Worm (Caenorhabditis elegans) whole organism, L1 larva: ENCODE measurements around the gene tor-2.

Experiments used
- C04F5.9 ChIP-seq: sonication (generic microtip); optimal IDR thresholded peaks from 2 replicates; lab custom pipeline; 2016; ENCODE audit warnings: missing genetic modification characterization, missing compliant biosample characterization
- C16A3.4 ChIP-seq: fragments of 150-350 bp; optimal IDR thresholded peaks from 2 replicates; lab custom pipeline; 2014; ENCODE audit warnings: missing biosample characterization, missing genetic modification characterization
- C34B4.2 ChIP-seq: sonication (generic microtip); optimal IDR thresholded peaks from 2 replicates; lab custom pipeline; 2017; ENCODE audit warnings: mild to moderate bottlenecking, missing genetic modification characterization, missing compliant biosample characterization
- F16B12.6 ChIP-seq: fragments of 150-350 bp; optimal IDR thresholded peaks from 2 replicates; lab custom pipeline; 2014; ENCODE audit warnings: missing biosample characterization, missing genetic modification characterization
- blmp-1 ChIP-seq: fragments of 150-350 bp; optimal IDR thresholded peaks from 2 replicates; lab custom pipeline; 2014; ENCODE audit warnings: missing biosample characterization, missing genetic modification characterization
- ceh-82 ChIP-seq, 3 experiments: fragments of 150-350 bp in 1 of 3; sonication (generic microtip) in 2 of 3; optimal IDR thresholded peaks; 2 replicates each; lab custom pipeline; 2014 to 2017; ENCODE audit warnings: missing biosample characterization in 3 of 3, missing genetic modification characterization in 3 of 3
- ces-1 ChIP-seq: fragments of 150-350 bp; optimal IDR thresholded peaks from 2 replicates; lab custom pipeline; 2014; ENCODE audit warnings: missing biosample characterization, missing genetic modification reagents, missing genetic modification characterization
- fkh-4 ChIP-seq: sonication (generic microtip); optimal IDR thresholded peaks from 2 replicates; lab custom pipeline; 2016; ENCODE audit warnings: missing compliant biosample characterization, missing genetic modification characterization, borderline replicate concordance
- fos-1 ChIP-seq: fragments of 150-350 bp; optimal IDR thresholded peaks from 2 replicates; lab custom pipeline; 2014; ENCODE audit warnings: missing biosample characterization, missing genetic modification characterization
- grh-1 ChIP-seq: fragments of 200-800 bp; sonication (Bioruptor generic); IDR thresholded peaks from 2 replicates; pipeline ENCODE4 v1.3.6; 2022; ENCODE audit warnings: missing genetic modification reagents, missing genetic modification characterization, missing compliant biosample characterization
- hpl-2 ChIP-seq: fragments of 150-350 bp; optimal IDR thresholded peaks from 2 replicates; lab custom pipeline; 2014; ENCODE audit warnings: missing biosample characterization, missing genetic modification reagents, missing genetic modification characterization
- isw-1 ChIP-seq: fragments of 200-800 bp; sonication (Bioruptor generic); IDR thresholded peaks from 2 replicates; pipeline ENCODE4 v1.3.6; 2022; ENCODE audit warnings: missing genetic modification characterization, missing compliant biosample characterization
- lin-15B ChIP-seq: fragments of 150-350 bp; sonication (generic microtip); optimal IDR thresholded peaks from 3 replicates; lab custom pipeline; 2014; ENCODE audit warnings: missing biosample characterization, missing genetic modification characterization
- lir-3 ChIP-seq: sonication (generic microtip); optimal IDR thresholded peaks from 2 replicates; lab custom pipeline; 2016; ENCODE audit warnings: mild to moderate bottlenecking, missing genetic modification characterization, moderate library complexity, missing compliant biosample characterization; ENCODE audit not compliant: poor library complexity
- lsy-2 ChIP-seq, 2 experiments: fragments of 150-350 bp; optimal IDR thresholded peaks; 2 replicates each; lab custom pipeline; 2014; ENCODE audit warnings: missing biosample characterization in 2 of 2, missing genetic modification characterization in 2 of 2
- mdl-1 ChIP-seq, 2 experiments: fragments of 150-350 bp; optimal IDR thresholded peaks; 2 replicates each; lab custom pipeline; 2014 to 2017; ENCODE audit warnings: missing biosample characterization in 2 of 2, missing genetic modification characterization in 2 of 2, inconsistent platforms in 1 of 2
- nhr-12 ChIP-seq: sonication (generic microtip); optimal IDR thresholded peaks from 2 replicates; lab custom pipeline; 2017; ENCODE audit warnings: missing biosample characterization, missing genetic modification characterization
- nhr-19 ChIP-seq: fragments of 200-800 bp; sonication (Bioruptor generic); conservative IDR thresholded peaks from 2 replicates; pipeline ENCODE4 v1.3.6; 2022; ENCODE audit warnings: missing genetic modification characterization, missing compliant biosample characterization
- nhr-20 ChIP-seq: sonication (generic microtip); optimal IDR thresholded peaks from 2 replicates; lab custom pipeline; 2016; ENCODE audit warnings: mild to moderate bottlenecking, missing genetic modification characterization, missing compliant biosample characterization
- nhr-237 ChIP-seq: fragments of 150-350 bp; optimal IDR thresholded peaks from 2 replicates; lab custom pipeline; 2014; ENCODE audit warnings: missing biosample characterization, missing genetic modification characterization
- nhr-28 ChIP-seq: fragments of 150-350 bp; optimal IDR thresholded peaks from 2 replicates; lab custom pipeline; 2014; ENCODE audit warnings: missing biosample characterization, missing genetic modification characterization
- nhr-71 ChIP-seq: sonication (generic microtip); optimal IDR thresholded peaks from 2 replicates; lab custom pipeline; 2016; ENCODE audit warnings: mild to moderate bottlenecking, missing genetic modification characterization, moderate library complexity, missing compliant biosample characterization
- nhr-76 ChIP-seq: sonication (generic microtip); optimal IDR thresholded peaks from 2 replicates; lab custom pipeline; 2017; ENCODE audit warnings: missing biosample characterization, missing genetic modification characterization
- nhr-77 ChIP-seq: fragments of 150-350 bp; optimal IDR thresholded peaks from 2 replicates; lab custom pipeline; 2014; ENCODE audit warnings: missing biosample characterization, missing genetic modification characterization
- nhr-84 ChIP-seq: sonication (generic microtip); optimal IDR thresholded peaks from 2 replicates; lab custom pipeline; 2017; ENCODE audit warnings: missing biosample characterization, missing genetic modification characterization
- nhr-85 ChIP-seq: sonication (generic microtip); peaks from one replicate; lab custom pipeline; 2016; ENCODE audit warnings: missing genetic modification characterization, inconsistent platforms, missing compliant biosample characterization
- pag-3 ChIP-seq: sonication (generic microtip); optimal IDR thresholded peaks from 2 replicates; lab custom pipeline; 2017; ENCODE audit warnings: missing genetic modification characterization, mild to moderate bottlenecking, missing compliant biosample characterization, antibody characterized with exemption, borderline replicate concordance; ENCODE audit not compliant: insufficient read depth
- pqm-1 ChIP-seq: sonication (generic microtip); optimal IDR thresholded peaks from 3 replicates; lab custom pipeline; 2017; ENCODE audit warnings: missing biosample characterization, missing genetic modification characterization
- skn-1 ChIP-seq: fragments of 150-350 bp; optimal IDR thresholded peaks from 2 replicates; lab custom pipeline; 2014; ENCODE audit warnings: missing biosample characterization, missing genetic modification characterization
- snpc-4 ChIP-seq: fragments of 150-350 bp; optimal IDR thresholded peaks from 2 replicates; lab custom pipeline; 2014; ENCODE audit warnings: missing biosample characterization, missing genetic modification characterization
- sox-4 ChIP-seq: sonication (generic microtip); optimal IDR thresholded peaks from 2 replicates; lab custom pipeline; 2016; ENCODE audit warnings: missing genetic modification characterization, missing compliant biosample characterization
- sptf-1 ChIP-seq: fragments of 150-350 bp; optimal IDR thresholded peaks from 2 replicates; lab custom pipeline; 2014; ENCODE audit warnings: missing biosample characterization, missing genetic modification characterization
- swsn-7 ChIP-seq: sonication (generic microtip); optimal IDR thresholded peaks from 2 replicates; lab custom pipeline; 2016; ENCODE audit warnings: missing genetic modification characterization, missing compliant biosample characterization
- tbx-2 ChIP-seq: sonication (generic microtip); optimal IDR thresholded peaks from 2 replicates; lab custom pipeline; 2016; ENCODE audit warnings: missing genetic modification characterization, missing compliant biosample characterization
- unc-130 ChIP-seq: fragments of 150-350 bp; optimal IDR thresholded peaks from 2 replicates; lab custom pipeline; 2017; ENCODE audit warnings: missing biosample characterization, missing genetic modification characterization, inconsistent platforms
- unc-30 ChIP-seq: sonication (generic microtip); optimal IDR thresholded peaks from 2 replicates; lab custom pipeline; 2017; ENCODE audit warnings: missing biosample characterization, missing genetic modification characterization
- unc-98 ChIP-seq: fragments of 200-800 bp; sonication (Bioruptor generic); IDR thresholded peaks from 2 replicates; pipeline ENCODE4 v1.3.6; 2022; ENCODE audit warnings: missing genetic modification characterization, missing compliant biosample characterization
- zag-1 ChIP-seq: fragments of 150-350 bp; optimal IDR thresholded peaks from 2 replicates; lab custom pipeline; 2014; ENCODE audit warnings: missing biosample characterization, missing genetic modification characterization
- zip-4 ChIP-seq: fragments of 200-800 bp; sonication (Bioruptor generic); optimal IDR thresholded peaks from 2 replicates; lab custom pipeline; 2018; ENCODE audit warnings: mild to moderate bottlenecking, missing genetic modification characterization, moderate library complexity, missing compliant biosample characterization
- ztf-11 ChIP-seq, 2 experiments: sonication (generic microtip); optimal IDR thresholded peaks; 2 replicates each; lab custom pipeline; 2016 to 2017; ENCODE audit warnings: missing genetic modification characterization in 2 of 2, missing biosample characterization in 1 of 2, missing compliant biosample characterization in 1 of 2

tor-2 gene

DNA sequence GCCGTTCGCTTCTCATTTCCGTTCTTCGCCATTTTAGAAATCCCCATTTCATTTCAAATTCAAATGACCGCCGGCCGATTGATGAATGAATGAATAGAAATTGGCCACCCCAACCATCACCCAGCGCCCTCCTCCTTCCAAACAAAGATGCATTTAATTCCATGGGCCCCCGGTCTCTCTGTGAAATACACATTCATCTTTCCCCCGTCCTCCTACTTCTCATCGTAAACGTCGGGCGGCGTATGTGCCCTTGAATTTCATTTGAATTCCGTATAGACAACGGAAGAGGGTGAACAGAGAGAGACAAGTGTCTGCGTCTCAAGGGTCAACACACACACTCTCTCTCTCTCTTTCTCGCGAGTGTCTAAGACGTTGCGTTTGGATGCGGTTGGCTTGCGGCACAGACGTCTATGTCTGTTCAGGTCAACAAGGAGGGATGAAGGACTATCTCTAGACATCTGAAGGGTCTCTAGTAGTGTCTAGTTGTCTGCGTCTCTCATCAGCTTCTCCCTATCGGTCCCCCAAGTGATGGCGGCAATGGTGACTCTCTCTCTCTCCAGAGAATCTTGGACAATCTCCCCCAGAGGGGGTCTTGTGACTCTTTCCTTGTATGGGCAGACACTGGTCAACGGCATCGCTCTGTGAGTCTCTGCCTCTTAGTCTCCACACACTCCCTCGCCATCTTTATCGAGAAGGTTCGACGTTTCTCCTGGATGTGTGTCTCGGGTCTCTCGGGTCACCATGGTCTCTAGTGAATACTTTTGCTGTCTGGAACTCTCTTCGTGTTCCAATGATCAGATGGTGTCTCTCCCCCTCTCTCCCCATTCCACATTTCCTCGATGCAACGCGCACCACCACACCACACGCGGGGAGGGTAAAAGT is 48.9 kb upstream of the tor-2 start (continued):
- TF ChIP-seq ztf-11 (tag; optimal IDR thresholded peaks at IDR 0.05; lab: Kevin White, UChicago): peak in 1 of 2 experiments; percentile 81
- TF ChIP-seq skn-1 (tag; lab: Kevin White, UChicago): peak; percentile 51
- peak; percentile 74 for TF ChIP-seq sox-4 (tag; lab: Kevin White, UChicago)
- no peak for TF ChIP-seq nhr-237 (tag; lab: Kevin White, UChicago)
- TF ChIP-seq C16A3.4 (tag; lab: Kevin White, UChicago): no peak
- TF ChIP-seq nhr-85 (tag; lab: Kevin White, UChicago): peak; percentile 95
- peak; percentile 96 for TF ChIP-seq nhr-71 (tag; lab: Kevin White, UChicago)
- no peak for TF ChIP-seq nhr-12 (tag; lab: Kevin White, UChicago)
- TF ChIP-seq pag-3: no peak
- TF ChIP-seq nhr-20 (tag; lab: Kevin White, UChicago): peak; percentile 86
- peak; percentile 48 for TF ChIP-seq C34B4.2 (tag; lab: Kevin White, UChicago)
- TF ChIP-seq C04F5.9 (tag; lab: Kevin White, UChicago): no peak
- TF ChIP-seq fos-1 (tag; lab: Kevin White, UChicago): peak; percentile 17
- peak; percentile 26 for TF ChIP-seq zip-4 (GFP tag; lab: Kevin White, UChicago)
- peak; percentile 78 for TF ChIP-seq nhr-19 (GFP tag; lab: Robert Waterston, UW)
- TF ChIP-seq zag-1 (tag; lab: Kevin White, UChicago): peak; percentile 34
- TF ChIP-seq lin-15B (tag; lab: Kevin White, UChicago): peak; percentile 17
- no peak for TF ChIP-seq sptf-1 (tag; lab: Kevin White, UChicago)
- TF ChIP-seq unc-98 (GFP tag; lab: Robert Waterston, UW): no peak
- peak; percentile 60 for TF ChIP-seq unc-30
- TF ChIP-seq nhr-28 (tag; lab: Kevin White, UChicago): no peak
- peak; percentile 59 for TF ChIP-seq isw-1 (GFP tag; lab: Robert Waterston, UW)
- TF ChIP-seq ceh-82 (tag; optimal IDR thresholded peaks at IDR 0.05; lab: Kevin White, UChicago): peak; percentile 44 to 75 (median 72)
- peak; percentile 74 for TF ChIP-seq grh-1 (GFP tag; lab: Robert Waterston, UW)
- peak; percentile 13 to 18 for TF ChIP-seq mdl-1 (tag; optimal IDR thresholded peaks at IDR 0.05; lab: Kevin White, UChicago)
- no peak for TF ChIP-seq ces-1 (GFP tag; lab: Kevin White, UChicago)
- peak; percentile 67 for TF ChIP-seq lir-3
- TF ChIP-seq F16B12.6 (tag; lab: Kevin White, UChicago): no peak
- no peak for TF ChIP-seq nhr-76
- TF ChIP-seq snpc-4 (tag; lab: Kevin White, UChicago): peak; percentile 13
- TF ChIP-seq swsn-7 (tag; lab: Kevin White, UChicago): peak; percentile 86
- peak; percentile 36 for TF ChIP-seq blmp-1 (tag; lab: Kevin White, UChicago)
- TF ChIP-seq nhr-84: no peak
- TF ChIP-seq lsy-2 (tag; optimal IDR thresholded peaks at IDR 0.05; lab: Kevin White, UChicago): peak; percentile 66 to 81

DNA sequence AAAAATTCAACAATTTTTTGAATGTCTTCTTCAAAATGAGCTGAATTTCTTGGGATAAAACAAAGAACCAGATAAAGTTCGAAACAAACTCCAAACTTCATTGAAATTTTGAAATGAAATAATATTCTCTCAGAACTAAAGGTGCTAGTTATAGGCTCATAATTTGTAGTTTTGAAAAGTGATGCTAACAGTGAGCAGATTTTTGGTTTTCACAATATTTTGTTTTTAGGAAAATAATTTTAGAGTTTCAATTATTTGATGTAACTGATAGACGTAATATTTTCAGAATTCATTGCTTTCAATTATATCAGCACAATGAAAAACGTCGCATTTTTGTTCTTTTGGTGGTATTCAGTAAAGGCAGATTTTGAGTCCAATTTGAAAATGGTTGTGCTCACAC is 35.9 kb upstream of the tor-2 start, which contains the start of the genes irld-56 and irld-55:
Gene irld-56, minus strand, starts transcription at position 101 of the 400 bp plus-strand sequence.
Gene irld-55, plus strand, starts transcription at position 316 of the 400 bp plus-strand sequence.
- TF ChIP-seq hpl-2 (GFP tag; lab: Kevin White, UChicago): no peak
- TF ChIP-seq fkh-4 (tag; lab: Kevin White, UChicago): no peak
- no peak for TF ChIP-seq tbx-2 (tag; lab: Kevin White, UChicago)
- no peak for TF ChIP-seq nhr-12 (tag; lab: Kevin White, UChicago)
- no peak for TF ChIP-seq unc-130 (tag; lab: Kevin White, UChicago)
- TF ChIP-seq nhr-77 (tag; lab: Kevin White, UChicago): no peak
- no peak for TF ChIP-seq skn-1 (tag; lab: Kevin White, UChicago)
- TF ChIP-seq F16B12.6 (tag; lab: Kevin White, UChicago): no peak
- no peak for TF ChIP-seq snpc-4 (tag; lab: Kevin White, UChicago)
- TF ChIP-seq lir-3: no peak
- TF ChIP-seq pqm-1 (tag; lab: Kevin White, UChicago): no peak
